Fruit fly (Drosophila melanogaster) whole organism: ENCODE results near the gene CG31974.

Experiments used
- CG8478 ChIP-seq: fragments of >200 bp; optimal IDR thresholded peaks from 2 replicates; lab custom pipeline; 2018; ENCODE audit warnings: inconsistent platforms
- Dll ChIP-seq: fragments of >200 bp; optimal IDR thresholded peaks from 2 replicates; lab custom pipeline; 2017
- EcR ChIP-seq, 2 experiments: fragments of >200 bp; optimal IDR thresholded peaks; 2 replicates each; lab custom pipeline; 2017; ENCODE audit warnings: missing biosample characterization in 2 of 2, missing genetic modification characterization in 2 of 2, missing genetic modification reagents in 2 of 2
- pan ChIP-seq: fragments of >200 bp; optimal IDR thresholded peaks from 2 replicates; lab custom pipeline; 2017
- psq ChIP-seq: fragments of >200 bp; optimal IDR thresholded peaks from 2 replicates; lab custom pipeline; 2017
- usp ChIP-seq: fragments of >200 bp; optimal IDR thresholded peaks from 2 replicates; lab custom pipeline; 2017; ENCODE audit warnings: missing biosample characterization, missing genetic modification characterization, mixed read lengths

DNA sequence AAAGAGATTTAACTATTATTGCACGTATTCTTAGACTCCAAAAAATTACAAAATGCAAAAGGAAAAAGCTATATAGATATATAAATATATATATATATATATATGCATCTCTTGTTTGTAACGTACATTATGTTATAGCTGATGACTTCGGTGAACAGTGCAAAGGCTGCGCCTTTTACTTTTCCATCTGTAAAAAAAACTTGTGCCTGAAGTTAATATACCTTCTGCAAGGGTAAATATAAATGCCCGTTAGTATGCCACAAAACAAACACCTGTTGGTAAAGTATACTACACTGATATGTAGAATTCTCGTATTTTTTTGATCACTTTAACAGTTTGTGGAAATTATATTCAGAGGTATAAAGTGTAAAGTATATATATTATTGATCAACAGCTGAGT, 4.8 kb downstream of the CG31974 start:
- TF ChIP-seq psq (lab: Kevin White, UChicago) (no peak), CG8478 (lab: Kevin White, UChicago) (no peak), pan (lab: Kevin White, UChicago) (no peak), Dll (no peak), usp (GFP tag; lab: Kevin White, UChicago) (no peak), EcR (GFP tag; optimal IDR thresholded peaks at IDR 0.05; lab: Kevin White, UChicago) (no peak)
